Fruit fly (Drosophila melanogaster) whole organism, embryonic: ENCODE data around the gene CG14657.

Experiments used
- Bgb ChIP-seq: fragments of 200-800 bp; sonication (Bioruptor generic); IDR thresholded peaks from 2 replicates; pipeline ENCODE4 v1.3.6; 2022; ENCODE audit warnings: missing biosample characterization, missing genetic modification characterization; ENCODE audit not compliant: partially characterized antibody
- CG12155 ChIP-seq: fragments of 200-800 bp; sonication (Bioruptor generic); optimal IDR thresholded peaks from 3 replicates; lab custom pipeline; 2016; ENCODE audit warnings: missing biosample characterization, missing genetic modification characterization
- CG12769 ChIP-seq: fragments of 200-800 bp; sonication (Bioruptor generic); optimal IDR thresholded peaks from 2 replicates; lab custom pipeline; 2019; ENCODE audit warnings: missing biosample characterization, mild to moderate bottlenecking, missing genetic modification characterization, moderate library complexity
- CG13424 ChIP-seq: fragments of 200-800 bp; sonication (Bioruptor generic); optimal IDR thresholded peaks from 2 replicates; lab custom pipeline; 2019; ENCODE audit warnings: missing biosample characterization, mild to moderate bottlenecking, missing genetic modification characterization, moderate library complexity
- CG15479 ChIP-seq: fragments of 200-800 bp; sonication (Bioruptor generic); optimal IDR thresholded peaks from 3 replicates; lab custom pipeline; 2019; ENCODE audit warnings: missing biosample characterization, mild to moderate bottlenecking, missing genetic modification characterization, moderate library complexity
- CG17568 ChIP-seq: fragments of 200-800 bp; sonication (Bioruptor generic); optimal IDR thresholded peaks from 2 replicates; lab custom pipeline; 2018; ENCODE audit warnings: missing biosample characterization, mild to moderate bottlenecking, missing genetic modification characterization, moderate library complexity
- CG17612 ChIP-seq: fragments of 200-800 bp; sonication (Bioruptor generic); IDR thresholded peaks from 2 replicates; pipeline ENCODE4 v1.3.6; 2022; ENCODE audit warnings: missing biosample characterization, missing genetic modification characterization
- CG18764 ChIP-seq: fragments of 200-800 bp; sonication (Bioruptor generic); optimal IDR thresholded peaks from 3 replicates; lab custom pipeline; 2016; ENCODE audit warnings: missing biosample characterization, missing genetic modification characterization
- CG2199 ChIP-seq: fragments of 200-800 bp; sonication (Bioruptor generic); IDR thresholded peaks from 3 replicates; pipeline ENCODE4 v1.3.6; 2022; ENCODE audit warnings: missing biosample characterization, missing genetic modification characterization
- CG2875 ChIP-seq: fragments of 200-800 bp; sonication (Bioruptor generic); optimal IDR thresholded peaks from 2 replicates; lab custom pipeline; 2017; ENCODE audit warnings: missing biosample characterization, mild to moderate bottlenecking, missing genetic modification characterization, missing genetic modification reagents
- CG30020 ChIP-seq: fragments of 200-800 bp; optimal IDR thresholded peaks from 2 replicates; lab custom pipeline; 2019; ENCODE audit warnings: missing biosample characterization, mild to moderate bottlenecking, missing genetic modification characterization, moderate library complexity
- CG3407 ChIP-seq: fragments of 200-800 bp; sonication (Bioruptor generic); optimal IDR thresholded peaks from 2 replicates; lab custom pipeline; 2018; ENCODE audit warnings: missing biosample characterization, mild to moderate bottlenecking, missing genetic modification characterization
- CG34422 ChIP-seq: fragments of 200-800 bp; sonication (Bioruptor generic); IDR thresholded peaks from 3 replicates; pipeline ENCODE4 v1.3.6; 2022; ENCODE audit warnings: missing biosample characterization, missing genetic modification characterization
- CG4360 ChIP-seq: fragments of 200-800 bp; sonication (Bioruptor generic); IDR thresholded peaks from 2 replicates; pipeline ENCODE4 v1.3.6; 2022; ENCODE audit warnings: missing biosample characterization, missing genetic modification characterization
- CG6254 ChIP-seq: fragments of 200-800 bp; sonication (Bioruptor generic); optimal IDR thresholded peaks from 3 replicates; lab custom pipeline; 2017; ENCODE audit warnings: mild to moderate bottlenecking, missing biosample characterization, missing genetic modification reagents, missing genetic modification characterization
- CG9727 ChIP-seq: fragments of 200-800 bp; sonication (Bioruptor generic); optimal IDR thresholded peaks from 3 replicates; lab custom pipeline; 2017; ENCODE audit warnings: missing biosample characterization, mild to moderate bottlenecking, missing genetic modification characterization
- CTCF ChIP-seq: fragments of 200-800 bp; sonication (Bioruptor generic); optimal IDR thresholded peaks from 2 replicates; lab custom pipeline; 2017; ENCODE audit warnings: missing biosample characterization, mild to moderate bottlenecking, missing genetic modification characterization, moderate library complexity
- D19A ChIP-seq: fragments of 200-800 bp; optimal IDR thresholded peaks from 3 replicates; lab custom pipeline; 2019; ENCODE audit warnings: missing biosample characterization, mild to moderate bottlenecking, missing genetic modification characterization, moderate library complexity
- E2f1 ChIP-seq: fragments of 200-800 bp; sonication (Bioruptor generic); IDR thresholded peaks from 2 replicates; pipeline ENCODE4 v1.3.6; 2022; ENCODE audit warnings: missing biosample characterization, missing genetic modification characterization
- Fer3 ChIP-seq: fragments of 200-800 bp; sonication (Bioruptor generic); optimal IDR thresholded peaks from 2 replicates; lab custom pipeline; 2018; ENCODE audit warnings: missing biosample characterization, mild to moderate bottlenecking, missing genetic modification characterization, moderate library complexity
- HLHmδ ChIP-seq: fragments of 200-800 bp; sonication (Bioruptor generic); optimal IDR thresholded peaks from 2 replicates; lab custom pipeline; 2018; ENCODE audit warnings: missing biosample characterization, mild to moderate bottlenecking, missing genetic modification characterization, moderate library complexity
- Hr78 ChIP-seq, 2 experiments: fragments of 200-800 bp in 1 of 2; fragments of >200 bp in 1 of 2; sonication (Bioruptor generic) in 1 of 2; optimal IDR thresholded peaks; 2 replicates each; lab custom pipeline; 2017 to 2019; ENCODE audit warnings: missing biosample characterization in 2 of 2, missing genetic modification characterization in 2 of 2, mild to moderate bottlenecking in 1 of 2, moderate library complexity in 1 of 2
- Nf-YA ChIP-seq: fragments of 200-800 bp; sonication (Bioruptor generic); IDR thresholded peaks from 2 replicates; pipeline ENCODE4 v1.3.6; 2022; ENCODE audit warnings: missing biosample characterization, missing genetic modification characterization
- Stat92E ChIP-seq, 3 experiments: fragments of >200 bp in 2 of 3; fragments of 200-800 bp in 1 of 3; sonication (Bioruptor generic) in 1 of 3; optimal IDR thresholded peaks; 2 replicates each; lab custom pipeline; 2017 to 2019; ENCODE audit warnings: missing biosample characterization in 3 of 3, missing genetic modification characterization in 3 of 3, mild to moderate bottlenecking in 1 of 3, moderate library complexity in 1 of 3
- Vsx1 ChIP-seq: fragments of 200-800 bp; sonication (Bioruptor generic); optimal IDR thresholded peaks from 2 replicates; lab custom pipeline; 2017; ENCODE audit warnings: missing biosample characterization, mild to moderate bottlenecking, missing genetic modification characterization, missing genetic modification reagents
- ac ChIP-seq: fragments of 200-800 bp; sonication (Bioruptor generic); optimal IDR thresholded peaks from 3 replicates; lab custom pipeline; 2017; ENCODE audit warnings: missing biosample characterization, mild to moderate bottlenecking, missing genetic modification characterization
- aop ChIP-seq: fragments of 200-800 bp; sonication (Bioruptor generic); IDR thresholded peaks from 2 replicates; pipeline ENCODE4 v1.3.6; 2022; ENCODE audit warnings: missing biosample characterization, missing genetic modification characterization
- bowl ChIP-seq: fragments of 200-800 bp; sonication (Bioruptor generic); IDR thresholded peaks from 2 replicates; pipeline ENCODE4 v1.3.6; 2022; ENCODE audit warnings: missing biosample characterization, missing genetic modification characterization
- crol ChIP-seq: fragments of 200-800 bp; sonication (Bioruptor generic); IDR thresholded peaks from 2 replicates; pipeline ENCODE4 v1.3.6; 2022; ENCODE audit warnings: missing biosample characterization, missing genetic modification characterization
- esg ChIP-seq: fragments of 200-800 bp; sonication (Bioruptor generic); conservative IDR thresholded peaks from 2 replicates; pipeline ENCODE4 v1.3.6; 2022; ENCODE audit warnings: missing biosample characterization, missing genetic modification characterization
- exex ChIP-seq: fragments of 200-800 bp; sonication (Bioruptor generic); optimal IDR thresholded peaks from 4 replicates; lab custom pipeline; 2018; ENCODE audit warnings: missing biosample characterization, mild to moderate bottlenecking, missing genetic modification characterization, moderate library complexity
- gce ChIP-seq: fragments of 200-800 bp; sonication (Bioruptor generic); IDR thresholded peaks from 3 replicates; pipeline ENCODE4 v1.3.6; 2022; ENCODE audit warnings: missing biosample characterization, missing genetic modification characterization
- grn ChIP-seq: fragments of 200-800 bp; sonication (Bioruptor generic); optimal IDR thresholded peaks from 3 replicates; lab custom pipeline; 2017; ENCODE audit warnings: missing biosample characterization, missing genetic modification characterization
- gsb ChIP-seq: fragments of 200-800 bp; sonication (Bioruptor generic); IDR thresholded peaks from 2 replicates; pipeline ENCODE4 v1.3.6; 2022; ENCODE audit warnings: missing biosample characterization, missing genetic modification characterization
- mirr ChIP-seq: fragments of 200-800 bp; sonication (Bioruptor generic); optimal IDR thresholded peaks from 3 replicates; lab custom pipeline; 2018; ENCODE audit warnings: missing biosample characterization, mild to moderate bottlenecking, missing genetic modification characterization
- schlank ChIP-seq: fragments of 200-800 bp; sonication (Bioruptor generic); optimal IDR thresholded peaks from 2 replicates; lab custom pipeline; 2018; ENCODE audit warnings: missing biosample characterization, mild to moderate bottlenecking, missing genetic modification characterization
- sens ChIP-seq: fragments of 200-800 bp; sonication (Bioruptor generic); peaks from one replicate; lab custom pipeline; 2016; ENCODE audit warnings: missing biosample characterization, missing genetic modification characterization
- slp2 ChIP-seq: fragments of 200-800 bp; sonication (Bioruptor generic); optimal IDR thresholded peaks from 2 replicates; lab custom pipeline; 2016; ENCODE audit warnings: missing biosample characterization, missing genetic modification characterization
- ssp ChIP-seq: fragments of 200-800 bp; sonication (Bioruptor generic); IDR thresholded peaks from 2 replicates; pipeline ENCODE4 v1.3.6; 2022; ENCODE audit warnings: missing biosample characterization, missing genetic modification characterization
- sug ChIP-seq: fragments of 200-800 bp; optimal IDR thresholded peaks from 2 replicates; lab custom pipeline; 2019; ENCODE audit warnings: missing biosample characterization, mild to moderate bottlenecking, missing genetic modification characterization, moderate library complexity
- tgo ChIP-seq: fragments of 200-800 bp; sonication (Bioruptor generic); IDR thresholded peaks from 3 replicates; pipeline ENCODE4 v1.3.6; 2022; ENCODE audit warnings: missing biosample characterization, missing genetic modification characterization
- tin ChIP-seq: fragments of 200-800 bp; sonication (Bioruptor generic); optimal IDR thresholded peaks from 3 replicates; lab custom pipeline; 2016; ENCODE audit warnings: missing biosample characterization, missing genetic modification characterization
- twi ChIP-seq: fragments of 200-800 bp; optimal IDR thresholded peaks from 2 replicates; lab custom pipeline; 2019; ENCODE audit warnings: missing biosample characterization, mild to moderate bottlenecking, missing genetic modification characterization, moderate library complexity

The CG14657 gene

dm6 chr3R:4833636-4834035 is 12.4 kb upstream of the CG14657 start (continued):
- TF ChIP-seq D19A (tag; lab: Kevin White, UChicago) (no peak), sens (GFP tag; lab: Kevin White, UChicago) (peak; percentile 53), gsb (GFP tag; lab: Robert Waterston, UW) (no peak), CG17612 (GFP tag; lab: Robert Waterston, UW) (no peak), CG18764 (GFP tag; lab: Kevin White, UChicago) (no peak)

dm6 chr3R:4831197-4831596 is 10.0 kb upstream of the CG14657 start, which contains the start of gene CG14659:
TSS of gene CG14659 (minus strand) at chr3R:4831297.
- TF ChIP-seq slp2 (GFP tag; lab: Kevin White, UChicago) (no peak), crol (GFP tag; lab: Robert Waterston, UW) (no peak), esg (GFP tag; lab: Robert Waterston, UW) (no peak), Fer3 (tag; lab: Kevin White, UChicago) (no peak), schlank (tag; lab: Kevin White, UChicago) (no peak), bowl (GFP tag; lab: Robert Waterston, UW) (no peak), CG17568 (no peak), CG30020 (tag; lab: Kevin White, UChicago) (no peak), aop (GFP tag; lab: Robert Waterston, UW) (no peak), HLHmδ (GFP tag; lab: Kevin White, UChicago) (no peak), CG3407 (no peak)

dm6 chr3R:4830413-4830812 is 9.2 kb upstream of the CG14657 start, which contains the start of gene CG14658:
TSS of gene CG14658 (minus strand) at chr3R:4830513.
- TF ChIP-seq tgo, result no peak
- TF ChIP-seq CTCF (GFP tag; lab: Kevin White, UChicago), result peak; percentile 9
- TF ChIP-seq sens (GFP tag; lab: Kevin White, UChicago), result peak; percentile 14

- 0 out of 3 replicates have a peak, but pooled peaks have one; percentile 17 for TF ChIP-seq CG34422 (GFP tag; lab: Robert Waterston, UW)
- TF ChIP-seq crol (GFP tag; lab: Robert Waterston, UW), result peak; percentile 89
- no peak for TF ChIP-seq Bgb (GFP tag; lab: Robert Waterston, UW)
- peak; percentile 71; the same call in 1 of the 3 replicates for TF ChIP-seq CG2199
- TF ChIP-seq CG12769, result peak; percentile 49
- 0 out of 2 replicates have a peak, but pooled peaks have one; percentile 18 for TF ChIP-seq CG4360 (GFP tag; lab: Robert Waterston, UW)
These were observed 4.0 kb upstream of the CG14657 start for dm6 chr3R:4825188-4825587.

dm6 chr3R:4816018-4816417 is 5.2 kb downstream of the CG14657 start, which contains the start of gene BBS5:
TSS of gene BBS5 (plus strand) at chr3R:4816318.
- TF ChIP-seq CG12155, result no peak
- no peak for TF ChIP-seq CG13424 (tag; lab: Kevin White, UChicago)
- no peak for TF ChIP-seq CG2875 (GFP tag; lab: Kevin White, UChicago)
- no peak for TF ChIP-seq Hr78 (GFP tag; optimal IDR thresholded peaks at IDR 0.05; lab: Kevin White, UChicago)
- no peak for TF ChIP-seq twi (tag; lab: Kevin White, UChicago)
- no peak for TF ChIP-seq E2f1
- TF ChIP-seq CG12769, result no peak
- TF ChIP-seq CG9727 (GFP tag; lab: Kevin White, UChicago), result no peak

dm6 chr3R:4814677-4815076 is 6.6 kb downstream of the CG14657 start:
- TF ChIP-seq ac (GFP tag; lab: Kevin White, UChicago), result no peak
- TF ChIP-seq gce (GFP tag; lab: Robert Waterston, UW), result no peak
- TF ChIP-seq Vsx1 (GFP tag; lab: Kevin White, UChicago), result peak; percentile 46
- TF ChIP-seq CG15479 (GFP tag; lab: Kevin White, UChicago), result peak; percentile 13
- peak; percentile 14 for TF ChIP-seq sug (tag; lab: Kevin White, UChicago)
- no peak for TF ChIP-seq bowl (GFP tag; lab: Robert Waterston, UW)
- TF ChIP-seq mirr (GFP tag; lab: Kevin White, UChicago), result peak; percentile 62
- TF ChIP-seq CG6254 (GFP tag; lab: Kevin White, UChicago), result no peak
- TF ChIP-seq Stat92E (GFP tag; optimal IDR thresholded peaks at IDR 0.05; lab: Kevin White, UChicago), result no peak
- peak; percentile 84 for TF ChIP-seq grn (GFP tag; lab: Kevin White, UChicago)
- no peak for TF ChIP-seq tin (GFP tag; lab: Kevin White, UChicago)
- TF ChIP-seq ssp (GFP tag; lab: Robert Waterston, UW), result no peak
- TF ChIP-seq exex, result peak; percentile 96
- no peak for TF ChIP-seq Nf-YA
